Worm (Caenorhabditis elegans) whole organism, mixed stage, embryonic: Measurements from ENCODE around the gene W09C2.10.

Experiments used
- M03D4.4 ChIP-seq: sonication (generic microtip); optimal IDR thresholded peaks from 2 replicates; lab custom pipeline; 2017; ENCODE audit warnings: mild to moderate bottlenecking, missing genetic modification characterization, missing compliant biosample characterization
- bed-3 ChIP-seq: fragments of 200-800 bp; sonication (Bioruptor generic); optimal IDR thresholded peaks from 3 replicates; lab custom pipeline; 2018; ENCODE audit warnings: mild to moderate bottlenecking, missing genetic modification characterization, moderate library complexity, missing compliant biosample characterization
- blmp-1 ChIP-seq: fragments of 150-350 bp; optimal IDR thresholded peaks from 2 replicates; lab custom pipeline; 2014; ENCODE audit warnings: missing biosample characterization, missing genetic modification characterization
- ceh-39 ChIP-seq: fragments of 150-350 bp; optimal IDR thresholded peaks from 2 replicates; lab custom pipeline; 2014; ENCODE audit warnings: missing biosample characterization, missing genetic modification characterization
- ceh-43 ChIP-seq: fragments of 200-800 bp; sonication (Bioruptor generic); optimal IDR thresholded peaks from 2 replicates; lab custom pipeline; 2018; ENCODE audit warnings: mild to moderate bottlenecking, missing genetic modification characterization, moderate library complexity, missing compliant biosample characterization
- ceh-83 ChIP-seq: fragments of 200-800 bp; sonication (Bioruptor generic); optimal IDR thresholded peaks from 2 replicates; lab custom pipeline; 2018; ENCODE audit warnings: mild to moderate bottlenecking, missing genetic modification characterization, missing compliant biosample characterization
- ces-1 ChIP-seq: fragments of 150-350 bp; optimal IDR thresholded peaks from 2 replicates; lab custom pipeline; 2014; ENCODE audit warnings: missing biosample characterization, missing genetic modification reagents, missing genetic modification characterization
- cnd-1 ChIP-seq: fragments of 200-800 bp; sonication (Bioruptor generic); optimal IDR thresholded peaks from 2 replicates; lab custom pipeline; 2018; ENCODE audit warnings: mild to moderate bottlenecking, missing genetic modification characterization, missing compliant biosample characterization
- drap-1 ChIP-seq: fragments of 200-800 bp; sonication (Bioruptor generic); optimal IDR thresholded peaks from 3 replicates; lab custom pipeline; 2018; ENCODE audit warnings: mild to moderate bottlenecking, missing genetic modification characterization, missing compliant biosample characterization
- elt-1 ChIP-seq: sonication (generic microtip); optimal IDR thresholded peaks from 2 replicates; lab custom pipeline; 2017; ENCODE audit warnings: missing genetic modification characterization, mild to moderate bottlenecking, missing compliant biosample characterization, antibody characterized with exemption, moderate library complexity, borderline replicate concordance; ENCODE audit not compliant: insufficient read depth
- elt-3 ChIP-seq: fragments of 150-350 bp; optimal IDR thresholded peaks from 2 replicates; lab custom pipeline; 2014; ENCODE audit warnings: missing biosample characterization, missing genetic modification characterization
- ham-2 ChIP-seq: fragments of 200-800 bp; sonication (Bioruptor generic); optimal IDR thresholded peaks from 2 replicates; lab custom pipeline; 2018; ENCODE audit warnings: mild to moderate bottlenecking, missing genetic modification characterization, missing compliant biosample characterization
- hlh-1 ChIP-seq: fragments of 150-350 bp; optimal IDR thresholded peaks from 2 replicates; lab custom pipeline; 2014; ENCODE audit warnings: missing biosample characterization, missing genetic modification reagents, missing genetic modification characterization
- lin-13 ChIP-seq: fragments of 150-350 bp; optimal IDR thresholded peaks from 2 replicates; lab custom pipeline; 2014; ENCODE audit warnings: missing biosample characterization, missing genetic modification characterization
- lin-32 ChIP-seq: fragments of 200-800 bp; sonication (Bioruptor generic); optimal IDR thresholded peaks from 2 replicates; lab custom pipeline; 2018; ENCODE audit warnings: mild to moderate bottlenecking, missing genetic modification characterization, missing compliant biosample characterization
- lsy-2 ChIP-seq: fragments of 150-350 bp; optimal IDR thresholded peaks from 2 replicates; lab custom pipeline; 2014; ENCODE audit warnings: missing biosample characterization, missing genetic modification characterization
- mab-5 ChIP-seq: fragments of 150-350 bp; optimal IDR thresholded peaks from 2 replicates; lab custom pipeline; 2014; ENCODE audit warnings: missing biosample characterization, missing genetic modification characterization
- mls-2 ChIP-seq: sonication (generic microtip); optimal IDR thresholded peaks from 2 replicates; lab custom pipeline; 2016; ENCODE audit warnings: mild to moderate bottlenecking, missing genetic modification characterization, moderate library complexity, missing compliant biosample characterization
- nhr-12 ChIP-seq: fragments of 150-350 bp; optimal IDR thresholded peaks from 2 replicates; lab custom pipeline; 2014; ENCODE audit warnings: missing biosample characterization, missing genetic modification characterization
- nhr-2 ChIP-seq: fragments of 150-350 bp; optimal IDR thresholded peaks from 2 replicates; lab custom pipeline; 2014; ENCODE audit warnings: missing biosample characterization, missing genetic modification characterization
- nhr-237 ChIP-seq: fragments of 150-350 bp; optimal IDR thresholded peaks from 2 replicates; lab custom pipeline; 2014; ENCODE audit warnings: missing biosample characterization, missing genetic modification characterization
- nhr-28 ChIP-seq: fragments of 150-350 bp; optimal IDR thresholded peaks from 2 replicates; lab custom pipeline; 2014; ENCODE audit warnings: missing biosample characterization, missing genetic modification characterization
- nhr-76 ChIP-seq: sonication (generic microtip); optimal IDR thresholded peaks from 2 replicates; lab custom pipeline; 2017; ENCODE audit warnings: missing biosample characterization, missing genetic modification characterization
- pha-4 ChIP-seq: fragments of 150-350 bp; optimal IDR thresholded peaks from 2 replicates; lab custom pipeline; 2018; ENCODE audit warnings: missing biosample characterization, missing genetic modification reagents, missing genetic modification characterization
- sem-2 ChIP-seq: fragments of 200-800 bp; sonication (Bioruptor generic); optimal IDR thresholded peaks from 2 replicates; lab custom pipeline; 2018; ENCODE audit warnings: mild to moderate bottlenecking, missing genetic modification characterization, missing compliant biosample characterization
- snpc-4 ChIP-seq: fragments of 150-350 bp; optimal IDR thresholded peaks from 2 replicates; lab custom pipeline; 2014; ENCODE audit warnings: missing biosample characterization, missing genetic modification characterization
- unc-120 ChIP-seq: sonication (generic microtip); optimal IDR thresholded peaks from 2 replicates; lab custom pipeline; 2017; ENCODE audit warnings: missing genetic modification characterization, missing compliant biosample characterization; ENCODE audit not compliant: poor library complexity, severe bottlenecking
- unc-39 ChIP-seq: fragments of 150-350 bp; optimal IDR thresholded peaks from 2 replicates; lab custom pipeline; 2014; ENCODE audit warnings: missing biosample characterization, missing genetic modification characterization
- unc-62 ChIP-seq: fragments of 150-350 bp; optimal IDR thresholded peaks from 2 replicates; lab custom pipeline; 2014; ENCODE audit warnings: missing biosample characterization, missing genetic modification reagents, missing genetic modification characterization
- zip-8 ChIP-seq: fragments of 150-350 bp; optimal IDR thresholded peaks from 2 replicates; lab custom pipeline; 2014; ENCODE audit warnings: missing biosample characterization, missing genetic modification characterization

Gene W09C2.10

ce11 chrIV:9654017-9654416 lies 29.1 kb upstream of the W09C2.10 start, which contains the start of gene F58G6.7:
Gene F58G6.7, plus strand, starts transcription at chrIV:9654317.
- TF ChIP-seq drap-1 (no peak), ceh-39 (tag; lab: Kevin White, UChicago) (no peak), ham-2 (GFP tag; lab: Kevin White, UChicago) (no peak), unc-62 (GFP tag; lab: Kevin White, UChicago) (no peak), ceh-83 (GFP tag; lab: Kevin White, UChicago) (no peak), nhr-76 (tag; lab: Kevin White, UChicago) (no peak), mls-2 (tag; lab: Kevin White, UChicago) (no peak), pha-4 (tag; lab: Kevin White, UChicago) (no peak), zip-8 (tag; lab: Kevin White, UChicago) (no peak), unc-120 (no peak), mab-5 (tag; lab: Kevin White, UChicago) (no peak)

ce11 chrIV:9653184-9653583 lies 28.3 kb upstream of the W09C2.10 start, which contains the start of gene F58G6.3:
Gene F58G6.3, plus strand, starts transcription at chrIV:9653535.
- no peak for TF ChIP-seq lin-32 (GFP tag; lab: Kevin White, UChicago)
- no peak for TF ChIP-seq ces-1 (GFP tag; lab: Kevin White, UChicago)
- no peak for TF ChIP-seq elt-1 (tag; lab: Kevin White, UChicago)
- TF ChIP-seq drap-1, result no peak
- no peak for TF ChIP-seq mab-5 (tag; lab: Kevin White, UChicago)
- no peak for TF ChIP-seq snpc-4 (tag; lab: Kevin White, UChicago)
- no peak for TF ChIP-seq lsy-2 (tag; lab: Kevin White, UChicago)
- no peak for TF ChIP-seq nhr-28
- no peak for TF ChIP-seq bed-3 (GFP tag; lab: Kevin White, UChicago)
- no peak for TF ChIP-seq blmp-1 (tag; lab: Kevin White, UChicago)
- no peak for TF ChIP-seq nhr-12 (tag; lab: Kevin White, UChicago)
- no peak for TF ChIP-seq pha-4 (tag; lab: Kevin White, UChicago)
- TF ChIP-seq cnd-1 (tag; lab: Kevin White, UChicago), result no peak
- TF ChIP-seq nhr-2 (tag; lab: Kevin White, UChicago), result no peak

ce11 chrIV:9651234-9651633 lies 26.4 kb upstream of the W09C2.10 start, which contains the start of gene chca-1:
Gene chca-1, plus strand, starts transcription at chrIV:9651394.
- TF ChIP-seq lin-32 (GFP tag; lab: Kevin White, UChicago), result no peak
- TF ChIP-seq lsy-2 (tag; lab: Kevin White, UChicago), result no peak
- TF ChIP-seq sem-2, result no peak
- TF ChIP-seq hlh-1 (tag; lab: Kevin White, UChicago), result no peak
- no peak for TF ChIP-seq unc-120
- TF ChIP-seq ceh-43 (GFP tag; lab: Kevin White, UChicago), result no peak
- no peak for TF ChIP-seq snpc-4 (tag; lab: Kevin White, UChicago)
- no peak for TF ChIP-seq elt-1 (tag; lab: Kevin White, UChicago)
- no peak for TF ChIP-seq lin-13 (tag; lab: Kevin White, UChicago)
- TF ChIP-seq nhr-12 (tag; lab: Kevin White, UChicago), result no peak
- TF ChIP-seq unc-39 (tag; lab: Kevin White, UChicago), result no peak
- no peak for TF ChIP-seq nhr-237
- TF ChIP-seq elt-3 (tag; lab: Kevin White, UChicago), result no peak
- no peak for TF ChIP-seq nhr-76 (tag; lab: Kevin White, UChicago)
- no peak for TF ChIP-seq unc-62 (GFP tag; lab: Kevin White, UChicago)
- TF ChIP-seq cnd-1 (tag; lab: Kevin White, UChicago), result no peak

- no peak for TF ChIP-seq lin-13 (tag; lab: Kevin White, UChicago)
- no peak for TF ChIP-seq blmp-1 (tag; lab: Kevin White, UChicago)
- no peak for TF ChIP-seq zip-8 (tag; lab: Kevin White, UChicago)
- TF ChIP-seq M03D4.4 (tag; lab: Kevin White, UChicago), result no peak
- no peak for TF ChIP-seq ceh-39 (tag; lab: Kevin White, UChicago)
- TF ChIP-seq nhr-76 (tag; lab: Kevin White, UChicago), result no peak
- no peak for TF ChIP-seq nhr-12 (tag; lab: Kevin White, UChicago)
- TF ChIP-seq lin-32 (GFP tag; lab: Kevin White, UChicago), result no peak
- TF ChIP-seq elt-3 (tag; lab: Kevin White, UChicago), result no peak
- no peak for TF ChIP-seq hlh-1 (tag; lab: Kevin White, UChicago)
These were observed 23.8 kb upstream of the W09C2.10 start, which contains the start of gene srm-3 for ce11 chrIV:9648682-9649081. Gene srm-3, plus strand, starts transcription at chrIV:9648982.
